Fruit fly (Drosophila melanogaster) whole organism, prepupa: ENCODE data around the gene CG32266.
A peak's percentile ranks its signal among the peaks of the same experiment; 100 is the strongest.

Experiments used
- Blimp-1 ChIP-seq: fragments of 200-800 bp; sonication (Bioruptor generic); optimal IDR thresholded peaks from 3 replicates; lab custom pipeline; 2017; ENCODE audit warnings: missing biosample characterization, missing genetic modification characterization, mild to moderate bottlenecking, moderate library complexity, missing genetic modification reagents
- CG11294 ChIP-seq: fragments of 200-800 bp; sonication (Bioruptor generic); IDR thresholded peaks from 2 replicates; pipeline ENCODE4 v1.3.6; 2022; ENCODE audit warnings: missing biosample characterization, missing genetic modification characterization
- CG11762 ChIP-seq: fragments of 200-800 bp; sonication (Bioruptor generic); optimal IDR thresholded peaks from 3 replicates; lab custom pipeline; 2016; ENCODE audit warnings: missing biosample characterization, missing genetic modification characterization; ENCODE audit not compliant: insufficient read depth
- CG15336 ChIP-seq: fragments of 200-800 bp; sonication (Bioruptor generic); IDR thresholded peaks from 2 replicates; pipeline ENCODE4 v1.3.6; 2022; ENCODE audit warnings: missing biosample characterization, missing genetic modification characterization
- CG1621 ChIP-seq: fragments of 200-800 bp; sonication (Bioruptor generic); optimal IDR thresholded peaks from 3 replicates; lab custom pipeline; 2018; ENCODE audit warnings: missing biosample characterization, mild to moderate bottlenecking, missing genetic modification characterization
- CG3032 ChIP-seq: fragments of 200-800 bp; optimal IDR thresholded peaks from 2 replicates; lab custom pipeline; 2019; ENCODE audit warnings: missing biosample characterization, mild to moderate bottlenecking, missing genetic modification characterization, moderate library complexity
- CG31627 ChIP-seq: fragments of 200-800 bp; sonication (Bioruptor generic); optimal IDR thresholded peaks from 3 replicates; lab custom pipeline; 2016; ENCODE audit warnings: missing biosample characterization, missing genetic modification characterization
- CG32006 ChIP-seq: fragments of 200-800 bp; sonication (Bioruptor generic); optimal IDR thresholded peaks from 3 replicates; lab custom pipeline; 2017; ENCODE audit warnings: missing biosample characterization, mild to moderate bottlenecking, missing genetic modification characterization
- CG34406 ChIP-seq: fragments of 200-800 bp; sonication (Bioruptor generic); optimal IDR thresholded peaks from 3 replicates; lab custom pipeline; 2016; ENCODE audit warnings: missing biosample characterization, missing genetic modification characterization
- CG3919 ChIP-seq: fragments of 200-800 bp; sonication (Bioruptor generic); optimal IDR thresholded peaks from 3 replicates; lab custom pipeline; 2016; ENCODE audit warnings: missing biosample characterization, missing genetic modification characterization
- CG4318 ChIP-seq: fragments of 200-800 bp; sonication (Bioruptor generic); optimal IDR thresholded peaks from 3 replicates; lab custom pipeline; 2017; ENCODE audit warnings: missing biosample characterization, mild to moderate bottlenecking, missing genetic modification characterization
- CG6163 ChIP-seq: fragments of 200-800 bp; sonication (Bioruptor generic); IDR thresholded peaks from 3 replicates; pipeline ENCODE4 v1.3.6; 2022; ENCODE audit warnings: missing biosample characterization, missing genetic modification characterization
- CG6808 ChIP-seq: fragments of 200-800 bp; sonication (Bioruptor generic); optimal IDR thresholded peaks from 3 replicates; lab custom pipeline; 2017; ENCODE audit warnings: missing biosample characterization, missing genetic modification characterization, mild to moderate bottlenecking, moderate library complexity, missing genetic modification reagents
- CG6854 ChIP-seq: fragments of 200-800 bp; sonication (Bioruptor generic); optimal IDR thresholded peaks from 2 replicates; lab custom pipeline; 2017; ENCODE audit warnings: missing biosample characterization, mild to moderate bottlenecking, missing genetic modification characterization
- CG8319 ChIP-seq: fragments of 200-800 bp; sonication (Bioruptor generic); optimal IDR thresholded peaks from 3 replicates; lab custom pipeline; 2016; ENCODE audit warnings: missing biosample characterization, missing genetic modification characterization
- CG9139 ChIP-seq: fragments of 200-800 bp; sonication (Bioruptor generic); optimal IDR thresholded peaks from 3 replicates; lab custom pipeline; 2017; ENCODE audit warnings: missing biosample characterization, mild to moderate bottlenecking, missing genetic modification characterization
- Eip75B ChIP-seq: fragments of 200-800 bp; sonication (Bioruptor generic); optimal IDR thresholded peaks from 3 replicates; lab custom pipeline; 2016; ENCODE audit warnings: missing biosample characterization, missing genetic modification characterization
- Eip78C ChIP-seq: fragments of 200-800 bp; sonication (Bioruptor generic); peaks from one replicate; lab custom pipeline; 2016; ENCODE audit warnings: missing biosample characterization, missing genetic modification characterization
- Ets21C ChIP-seq: fragments of 200-800 bp; sonication (Bioruptor generic); optimal IDR thresholded peaks from 3 replicates; lab custom pipeline; 2016; ENCODE audit warnings: missing biosample characterization, missing genetic modification characterization
- Ets96B ChIP-seq: fragments of 200-800 bp; optimal IDR thresholded peaks from 2 replicates; lab custom pipeline; 2019; ENCODE audit warnings: missing biosample characterization, mild to moderate bottlenecking, missing genetic modification characterization, moderate library complexity
- Gug ChIP-seq: fragments of 200-800 bp; sonication (Bioruptor generic); IDR thresholded peaks from 2 replicates; pipeline ENCODE4 v1.3.6; 2022; ENCODE audit warnings: missing biosample characterization, missing genetic modification characterization
- Hr39 ChIP-seq: fragments of 200-800 bp; sonication (Bioruptor generic); optimal IDR thresholded peaks from 2 replicates; lab custom pipeline; 2016; ENCODE audit warnings: missing biosample characterization, missing genetic modification characterization
- Hr4 ChIP-seq: fragments of 200-800 bp; sonication (Bioruptor generic); optimal IDR thresholded peaks from 3 replicates; lab custom pipeline; 2016; ENCODE audit warnings: missing biosample characterization, missing genetic modification characterization
- Lpt ChIP-seq: fragments of 200-800 bp; sonication (Bioruptor generic); optimal IDR thresholded peaks from 3 replicates; lab custom pipeline; 2016; ENCODE audit warnings: missing biosample characterization, missing genetic modification characterization
- OdsH ChIP-seq: fragments of 200-800 bp; sonication (Bioruptor generic); optimal IDR thresholded peaks from 3 replicates; lab custom pipeline; 2016; ENCODE audit warnings: missing biosample characterization, missing genetic modification characterization
- Sox102F ChIP-seq: fragments of 200-800 bp; sonication (Bioruptor generic); optimal IDR thresholded peaks from 2 replicates; lab custom pipeline; 2016; ENCODE audit warnings: missing biosample characterization, mild to moderate bottlenecking, missing genetic modification characterization
- Sox14 ChIP-seq: fragments of 200-800 bp; sonication (Bioruptor generic); optimal IDR thresholded peaks from 3 replicates; lab custom pipeline; 2016; ENCODE audit warnings: missing biosample characterization, missing genetic modification characterization
- Sox15 ChIP-seq: fragments of 200-800 bp; sonication (Bioruptor generic); optimal IDR thresholded peaks from 3 replicates; lab custom pipeline; 2016; ENCODE audit warnings: missing biosample characterization, missing genetic modification characterization
- acj6 ChIP-seq: fragments of 200-800 bp; sonication (Bioruptor generic); optimal IDR thresholded peaks from 3 replicates; lab custom pipeline; 2016; ENCODE audit warnings: missing biosample characterization, missing genetic modification characterization
- dac ChIP-seq: fragments of 200-800 bp; sonication (Bioruptor generic); optimal IDR thresholded peaks from 2 replicates; lab custom pipeline; 2017; ENCODE audit warnings: missing biosample characterization, mild to moderate bottlenecking, missing genetic modification characterization
- dsx ChIP-seq: fragments of 200-800 bp; optimal IDR thresholded peaks from 3 replicates; lab custom pipeline; 2019; ENCODE audit warnings: missing biosample characterization, mild to moderate bottlenecking, missing genetic modification characterization, moderate library complexity; ENCODE audit not compliant: poor library complexity, severe bottlenecking
- eg ChIP-seq: fragments of 200-800 bp; sonication (Bioruptor generic); IDR thresholded peaks from 3 replicates; pipeline ENCODE4 v1.3.6; 2022; ENCODE audit warnings: missing biosample characterization, missing genetic modification characterization
- esn ChIP-seq: fragments of 200-800 bp; sonication (Bioruptor generic); optimal IDR thresholded peaks from 2 replicates; lab custom pipeline; 2016; ENCODE audit warnings: missing biosample characterization, mild to moderate bottlenecking, missing genetic modification characterization, moderate library complexity
- fkh ChIP-seq: fragments of 200-800 bp; sonication (Bioruptor generic); optimal IDR thresholded peaks from 3 replicates; lab custom pipeline; 2017; ENCODE audit warnings: missing biosample characterization, mild to moderate bottlenecking, missing genetic modification characterization, moderate library complexity
- lz ChIP-seq: fragments of 200-800 bp; sonication (Bioruptor generic); optimal IDR thresholded peaks from 3 replicates; lab custom pipeline; 2016; ENCODE audit warnings: missing biosample characterization, missing genetic modification characterization
- salr ChIP-seq, 2 experiments: fragments of 200-800 bp; sonication (Bioruptor generic); optimal IDR thresholded peaks; 3 replicates each; lab custom pipeline; 2016 to 2018; ENCODE audit warnings: missing biosample characterization in 2 of 2, missing genetic modification characterization in 2 of 2, mild to moderate bottlenecking in 1 of 2
- spab ChIP-seq: fragments of 200-800 bp; sonication (Bioruptor generic); optimal IDR thresholded peaks from 2 replicates; lab custom pipeline; 2017; ENCODE audit warnings: missing biosample characterization, mild to moderate bottlenecking, missing genetic modification characterization, missing genetic modification reagents
- ss ChIP-seq, 2 experiments: fragments of 200-800 bp; sonication (Bioruptor generic); optimal IDR thresholded peaks; 2 replicates in 1 of 2; 3 replicates in 1 of 2; lab custom pipeline; 2017 to 2018; ENCODE audit warnings: mild to moderate bottlenecking in 2 of 2, missing biosample characterization in 2 of 2, missing genetic modification characterization in 2 of 2, moderate library complexity in 1 of 2
- svp ChIP-seq: fragments of 200-800 bp; sonication (Bioruptor generic); peaks from one replicate; lab custom pipeline; 2016; ENCODE audit warnings: missing biosample characterization, missing genetic modification characterization
- topi ChIP-seq: fragments of 200-800 bp; sonication (Bioruptor generic); optimal IDR thresholded peaks from 3 replicates; lab custom pipeline; 2016; ENCODE audit warnings: missing biosample characterization, missing genetic modification characterization
- vri ChIP-seq: fragments of 200-800 bp; sonication (Bioruptor generic); optimal IDR thresholded peaks from 3 replicates; lab custom pipeline; 2016; ENCODE audit warnings: missing biosample characterization, mild to moderate bottlenecking, missing genetic modification characterization

The CG32266 gene

DNA sequence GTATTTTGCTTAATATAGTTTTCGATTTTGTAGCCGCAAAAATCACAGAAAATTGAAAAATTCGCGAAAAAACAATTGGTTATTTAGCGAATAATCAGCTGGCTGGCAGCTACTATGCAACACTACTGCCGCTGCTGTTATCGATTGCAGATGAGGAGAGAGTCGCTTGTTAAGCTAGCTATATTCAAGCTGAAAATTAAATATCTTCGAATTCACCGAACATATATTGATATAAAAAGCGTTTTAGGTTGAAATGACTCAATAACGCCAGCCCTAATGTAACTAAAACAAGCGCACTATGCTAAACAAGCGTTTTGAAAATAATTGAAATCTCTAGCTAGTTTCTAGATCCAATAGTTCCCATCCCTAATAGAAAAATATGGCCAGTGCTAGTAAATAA is 15.7 kb downstream of the CG32266 start, which contains the start of the genes CG32264, ntc and IntS10 (continued):
- TF ChIP-seq dsx (GFP tag; lab: Kevin White, UChicago) = no peak
- TF ChIP-seq CG31627 = peak; percentile 72
- peak; percentile 35 for TF ChIP-seq Sox15 (GFP tag; lab: Kevin White, UChicago)
- peak; percentile 82 for TF ChIP-seq Sox14 (GFP tag; lab: Kevin White, UChicago)

DNA sequence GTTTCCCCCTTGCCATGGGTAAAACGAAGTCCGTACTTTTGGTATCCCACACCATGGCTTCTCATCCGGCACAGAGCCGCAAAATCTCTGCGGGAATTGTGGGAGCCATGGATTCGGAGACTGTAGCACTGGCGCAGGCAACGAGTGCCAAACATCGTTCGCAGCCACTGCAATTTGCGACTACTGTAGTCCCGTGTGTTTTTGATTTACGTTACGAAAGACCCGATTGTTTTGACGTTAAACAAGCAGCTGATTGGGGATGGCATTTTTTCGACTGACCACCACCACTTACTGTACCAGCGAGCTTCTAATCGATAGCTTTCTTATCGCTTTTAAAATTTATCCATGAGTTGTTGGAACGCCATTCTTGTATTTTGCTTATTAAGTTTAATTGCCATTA is 19.3 kb downstream of the CG32266 start, which contains the start of gene CG32262:
Gene CG32262, minus strand, starts transcription at position 254 of the 400 bp plus-strand sequence.
- TF ChIP-seq Hr39 (GFP tag; lab: Kevin White, UChicago) = no peak
- peak; percentile 25 for TF ChIP-seq esn
- TF ChIP-seq topi (GFP tag; lab: Kevin White, UChicago) = no peak

DNA sequence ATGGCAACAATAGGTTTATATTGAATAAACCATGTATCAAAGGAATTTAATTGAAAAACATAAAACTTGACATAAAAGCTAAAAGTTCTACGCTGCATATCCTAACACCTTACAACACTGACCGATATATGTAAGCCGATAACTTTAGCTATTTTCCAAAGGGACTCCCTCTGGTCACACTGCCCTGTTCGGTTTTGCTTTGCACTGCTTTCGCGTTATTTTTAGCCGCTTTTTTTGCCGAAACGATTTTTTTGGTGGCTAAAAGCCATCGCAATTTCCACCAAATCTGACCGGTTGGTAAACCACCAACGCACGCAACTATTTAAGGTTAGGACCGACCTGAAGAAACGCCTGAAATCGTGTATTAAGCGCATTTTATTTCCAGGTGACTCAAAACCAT is 20.5 kb downstream of the CG32266 start, which contains the start of the genes CG32263 and PIG-B:
Gene CG32263, minus strand, starts transcription at position 26 of the 400 bp plus-strand sequence.
Gene PIG-B, plus strand, starts transcription at position 175 of the 400 bp plus-strand sequence.
- peak; percentile 16 for TF ChIP-seq Eip78C (GFP tag; lab: Kevin White, UChicago)
- TF ChIP-seq topi (GFP tag; lab: Kevin White, UChicago) = no peak
- no peak for TF ChIP-seq dsx (GFP tag; lab: Kevin White, UChicago)
- TF ChIP-seq vri (GFP tag; lab: Kevin White, UChicago) = no peak
- TF ChIP-seq CG32006 = no peak

DNA sequence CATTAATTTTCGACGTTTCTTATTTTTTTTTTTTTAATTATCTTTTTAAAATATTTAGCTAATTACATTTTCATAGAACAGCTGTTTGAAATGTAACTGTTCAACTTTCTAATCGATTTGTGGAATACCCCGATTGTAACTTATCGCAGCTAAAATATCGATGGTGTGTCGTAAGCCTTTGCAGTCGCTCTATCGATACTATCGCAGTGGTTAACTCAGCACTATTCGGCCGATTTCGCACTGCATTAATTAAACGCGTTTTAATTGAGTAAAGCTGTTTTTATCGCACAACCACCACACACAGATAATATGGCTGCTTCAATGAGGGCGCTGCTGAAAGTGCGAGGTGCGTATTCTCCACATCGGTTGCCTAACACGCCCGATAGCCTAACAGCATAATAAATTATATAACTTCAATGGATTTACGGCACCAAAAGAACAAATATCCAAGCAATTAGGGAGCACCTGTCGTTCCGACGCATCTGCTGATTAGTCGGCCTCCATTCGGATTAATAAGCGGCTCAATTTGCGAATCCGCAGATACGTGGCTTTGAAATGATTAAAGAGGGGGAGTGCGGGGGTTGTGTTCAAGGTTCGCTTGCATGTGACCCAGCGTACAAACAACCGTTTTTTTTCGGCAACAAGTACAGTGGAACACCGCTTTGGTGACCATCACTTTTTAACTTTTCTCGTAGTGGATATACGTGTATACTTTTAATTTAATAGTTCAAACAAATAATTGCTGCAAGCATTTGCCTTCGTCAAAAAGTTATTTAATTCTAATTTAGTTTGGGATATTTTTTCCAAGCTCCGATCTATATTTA is 23.6 kb downstream of the CG32266 start, which contains the start of gene Scsalpha1:
Gene Scsalpha1, plus strand, starts transcription at position 202 of the 824 bp plus-strand sequence.
- TF ChIP-seq CG3919 (peak; percentile 40), dac (GFP tag; lab: Kevin White, UChicago) (peak; percentile 1), CG15336 (GFP tag; lab: Robert Waterston, UW) (peak; percentile 46; the same call in 1 of the 2 replicates), fkh (peak; percentile 7), Sox15 (GFP tag; lab: Kevin White, UChicago) (peak; percentile 21), Hr39 (GFP tag; lab: Kevin White, UChicago) (peak; percentile 58), CG11762 (GFP tag; lab: Kevin White, UChicago) (peak; percentile 15), CG3032 (tag; lab: Kevin White, UChicago) (no peak), CG11294 (GFP tag; lab: Robert Waterston, UW) (peak; percentile 31; the same call in 1 of the 2 replicates), salr (GFP tag; optimal IDR thresholded peaks at IDR 0.05; lab: Kevin White, UChicago) (peak; percentile 7 to 21), CG31627 (peak; percentile 47), svp (GFP tag; lab: Kevin White, UChicago) (peak; percentile 98), Sox102F (GFP tag; lab: Kevin White, UChicago) (no peak), CG4318 (GFP tag; lab: Kevin White, UChicago) (no peak), CG34406 (GFP tag; lab: Kevin White, UChicago) (peak; percentile 50), vri (GFP tag; lab: Kevin White, UChicago) (peak; percentile 61), CG6163 (GFP tag; lab: Robert Waterston, UW) (no peak; the same call in 1 of the 3 replicates), CG6854 (GFP tag; lab: Kevin White, UChicago) (peak; percentile 35), CG8319 (no peak), acj6 (GFP tag; lab: Kevin White, UChicago) (peak; percentile 43), Hr4 (GFP tag; lab: Kevin White, UChicago) (peak; percentile 60), Ets96B (tag; lab: Kevin White, UChicago) (peak; percentile 7), Lpt (GFP tag; lab: Kevin White, UChicago) (no peak), dsx (GFP tag; lab: Kevin White, UChicago) (no peak), lz (GFP tag; lab: Kevin White, UChicago) (peak; percentile 45), Ets21C (no peak), Eip75B (GFP tag; lab: Kevin White, UChicago) (no peak), eg (no peak; the same call in 1 of the 3 replicates), Sox14 (GFP tag; lab: Kevin White, UChicago) (peak; percentile 20), CG9139 (GFP tag; lab: Kevin White, UChicago) (peak; percentile 45), ss (GFP tag; optimal IDR thresholded peaks at IDR 0.05; lab: Kevin White, UChicago) (peak; percentile 43 to 63), CG6808 (peak; percentile 38), esn (peak; percentile 55), spab (GFP tag; lab: Kevin White, UChicago) (no peak), CG1621 (no peak), OdsH (GFP tag; lab: Kevin White, UChicago) (peak; percentile 38), Blimp-1 (GFP tag; lab: Kevin White, UChicago) (peak; percentile 4), Gug (GFP tag; lab: Robert Waterston, UW) (no peak)
